Fruit fly (Drosophila melanogaster): ENCODE data around the gene CG4213.
A peak's percentile ranks its signal among the peaks of the same experiment; 100 is the strongest.

CG4213 gene

dm6 chr2L:441927-442691, 40.1 kb upstream of the CG4213 start (continued):
- TF ChIP-seq CG13424 (tag; optimal IDR thresholded peaks at IDR 0.05) (peak; percentile 76), CG15514 (GFP tag; optimal IDR thresholded peaks at IDR 0.05) (peak; percentile 24), sima (GFP tag; optimal IDR thresholded peaks at IDR 0.05) (no peak), CG7271 (tag; optimal IDR thresholded peaks at IDR 0.05) (peak; percentile 37), Oli (tag; optimal IDR thresholded peaks at IDR 0.05) (peak; percentile 84), Ravus (GFP tag; IDR thresholded peaks at IDR 0.05) (no peak), nom (GFP tag; optimal IDR thresholded peaks at IDR 0.05) (peak; percentile 91), CG8924 (tag; optimal IDR thresholded peaks at IDR 0.05) (peak; percentile 84), CG18619 (GFP tag; optimal IDR thresholded peaks at IDR 0.05) (peak; percentile 56), Dip2 (GFP tag; IDR thresholded peaks at IDR 0.05) (no peak; the same call in 1 of the 2 replicates), tio (GFP tag; optimal IDR thresholded peaks at IDR 0.05) (peak; percentile 74), Blimp-1 (GFP tag; optimal IDR thresholded peaks at IDR 0.05) (peak; percentile 84), dati (GFP tag; IDR thresholded peaks at IDR 0.05) (peak; percentile 79), H2.0 (GFP tag; IDR thresholded peaks at IDR 0.05) (peak; percentile 86), maf-S (GFP tag; optimal IDR thresholded peaks at IDR 0.05) (peak; percentile 67), ind (GFP tag; optimal IDR thresholded peaks at IDR 0.05) (peak; percentile 76), CG11695 (GFP tag; IDR thresholded peaks at IDR 0.05) (peak; percentile 53; the same call in 1 of the 3 replicates), pita (GFP tag; optimal IDR thresholded peaks at IDR 0.05) (no peak), CG3163 (GFP tag; optimal IDR thresholded peaks at IDR 0.05) (peak; percentile 63), CG15269 (tag; optimal IDR thresholded peaks at IDR 0.05) (no peak), unc-4 (GFP tag; IDR thresholded peaks at IDR 0.05; ENCODE audit: partially characterized antibody) (no peak), Atf-2 (GFP tag; optimal IDR thresholded peaks at IDR 0.05) (peak; percentile 85), Oaz (GFP tag; IDR thresholded peaks at IDR 0.05) (peak; percentile 61), Dfd (GFP tag; optimal IDR thresholded peaks at IDR 0.05) (no peak), Aef1 (GFP tag; IDR thresholded peaks at IDR 0.05) (peak; percentile 67), jumu (GFP tag; optimal IDR thresholded peaks at IDR 0.05) (peak; percentile 81), sob (GFP tag; IDR thresholded peaks at IDR 0.05) (peak; percentile 56; the same call in 1 of the 2 replicates), CG9727 (GFP tag; optimal IDR thresholded peaks at IDR 0.05) (peak; percentile 85), CoRest (tag; optimal IDR thresholded peaks at IDR 0.05) (peak; percentile 76), Poxn (GFP tag; IDR thresholded peaks at IDR 0.05) (no peak), CG9215 (GFP tag; IDR thresholded peaks at IDR 0.05) (peak; percentile 27; the same call in 1 of the 2 replicates), eyg (GFP tag; optimal IDR thresholded peaks at IDR 0.05) (peak; percentile 19), CG16813 (GFP tag; IDR thresholded peaks at IDR 0.05; ENCODE audit: partially characterized antibody) (no peak), fd96Cb (tag; optimal IDR thresholded peaks at IDR 0.05) (peak; percentile 89), Hr3 (GFP tag; optimal IDR thresholded peaks at IDR 0.05) (peak; percentile 75), z (GFP tag; IDR thresholded peaks at IDR 0.05) (peak; percentile 22; the same call in 1 of the 3 replicates), CG6683 (GFP tag; optimal IDR thresholded peaks at IDR 0.05) (no peak), HLH3B (GFP tag; IDR thresholded peaks at IDR 0.05) (peak; percentile 90), MBD-R2 (GFP tag; IDR thresholded peaks at IDR 0.05) (peak; percentile 33; the same call in 1 of the 2 replicates), CG12659 (GFP tag; optimal IDR thresholded peaks at IDR 0.05) (peak; percentile 64), Bgb (GFP tag; IDR thresholded peaks at IDR 0.05; ENCODE audit: partially characterized antibody) (no peak), CG42726 (GFP tag; IDR thresholded peaks at IDR 0.05; ENCODE audit: partially characterized antibody) (no peak), PHDP (tag; optimal IDR thresholded peaks at IDR 0.05) (no peak), Ptx1 (GFP tag; IDR thresholded peaks at IDR 0.05) (peak; percentile 83), CG5245 (GFP tag; optimal IDR thresholded peaks at IDR 0.05) (peak; percentile 78), Fer2 (tag; optimal IDR thresholded peaks at IDR 0.05) (no peak), CG15011 (GFP tag; optimal IDR thresholded peaks at IDR 0.05) (peak; percentile 11), CG17328 (GFP tag; IDR thresholded peaks at IDR 0.05) (peak; percentile 94), her (GFP tag; optimal IDR thresholded peaks at IDR 0.05) (peak; percentile 77)

All from whole organism, embryonic.